Worm (Caenorhabditis elegans) whole organism, L4/young adult: ENCODE measurements around the gene K07E3.4.

ENCODE experiments used
- W03F9.2 ChIP-seq: fragments of 150-350 bp; optimal IDR thresholded peaks from 2 replicates; lab custom pipeline; 2014; ENCODE audit warnings: missing biosample characterization, missing genetic modification characterization
- dao-5 ChIP-seq: sonication (generic microtip); optimal IDR thresholded peaks from 2 replicates; lab custom pipeline; 2016; ENCODE audit warnings: missing genotype, missing genetic modification characterization, moderate library complexity, missing compliant biosample characterization

DNA sequence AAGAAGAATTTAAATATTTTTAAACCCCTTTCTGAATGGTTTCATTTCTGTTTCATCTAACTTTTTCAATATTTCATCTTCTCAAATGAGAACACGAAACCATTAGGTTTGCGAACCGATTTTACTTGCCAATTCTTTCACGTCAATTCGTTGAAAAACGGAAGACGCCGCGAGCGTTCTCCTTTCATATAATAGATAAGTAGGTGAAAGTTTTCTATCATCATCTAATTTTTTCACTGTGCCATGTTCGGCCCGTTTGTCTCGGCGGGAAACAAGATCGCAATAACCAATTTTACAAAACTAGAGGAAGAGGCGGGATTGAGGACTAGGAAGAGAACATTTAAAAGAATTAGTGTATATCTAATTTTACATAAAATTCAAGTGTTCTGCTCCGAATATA lies 38.7 kb downstream of the K07E3.4 start, which contains the start of gene C18A11.4:
- TF ChIP-seq W03F9.2 (tag; lab: Kevin White, UChicago) (no peak), dao-5 (tag; lab: Kevin White, UChicago) (no peak)
